Fruit fly (Drosophila melanogaster): ENCODE measurements around the gene CG45263.

- TF ChIP-seq Dad (GFP tag; optimal IDR thresholded peaks at IDR 0.05) (no peak), E2f1 (GFP tag; IDR thresholded peaks at IDR 0.05) (no peak), emc (GFP tag; optimal IDR thresholded peaks at IDR 0.05) (no peak), CG4424 (GFP tag; optimal IDR thresholded peaks at IDR 0.05) (no peak), CG3838 (GFP tag; optimal IDR thresholded peaks at IDR 0.05) (no peak), gcm (GFP tag; optimal IDR thresholded peaks at IDR 0.05) (no peak), ssp (GFP tag; IDR thresholded peaks at IDR 0.05) (no peak), CG30020 (tag; optimal IDR thresholded peaks at IDR 0.05) (no peak), exex (tag; optimal IDR thresholded peaks at IDR 0.05) (no peak), CG2120 (GFP tag; optimal IDR thresholded peaks at IDR 0.05) (no peak), CG10462 (GFP tag; optimal IDR thresholded peaks at IDR 0.05) (no peak), CG8281 (tag; optimal IDR thresholded peaks at IDR 0.05) (no peak)
Observed at dm6 chr3R:8358004-8358403, 119.4 kb downstream of the CG45263 start.

Measured in whole organism, embryonic.